Worm (Caenorhabditis elegans) whole organism, late embryonic: ENCODE measurements around the gene mca-2.

Experiments used
- hlh-15 ChIP-seq: sonication (generic microtip); optimal IDR thresholded peaks from 2 replicates; lab custom pipeline; 2016; ENCODE audit warnings: missing genetic modification characterization, missing compliant biosample characterization
- hlh-30 ChIP-seq: sonication (generic microtip); optimal IDR thresholded peaks from 2 replicates; lab custom pipeline; 2017; ENCODE audit warnings: antibody characterized with exemption, missing genetic modification characterization, missing compliant biosample characterization; ENCODE audit not compliant: insufficient read depth
- nfya-1 ChIP-seq: sonication (generic microtip); optimal IDR thresholded peaks from 2 replicates; lab custom pipeline; 2017; ENCODE audit warnings: missing genetic modification characterization, mild to moderate bottlenecking, missing compliant biosample characterization, antibody characterized with exemption, moderate library complexity
- pax-1 ChIP-seq: fragments of 150-350 bp; optimal IDR thresholded peaks from 2 replicates; lab custom pipeline; 2014; ENCODE audit warnings: missing biosample characterization, missing genetic modification characterization
- pha-4 ChIP-seq: fragments of 150-350 bp; optimal IDR thresholded peaks from 2 replicates; lab custom pipeline; 2018; ENCODE audit warnings: missing biosample characterization, missing genetic modification reagents, missing genetic modification characterization
- tbx-2 ChIP-seq: sonication (generic microtip); optimal IDR thresholded peaks from 2 replicates; lab custom pipeline; 2016; ENCODE audit warnings: missing genetic modification characterization, missing compliant biosample characterization
- unc-55 ChIP-seq: sonication (generic microtip); optimal IDR thresholded peaks from 2 replicates; lab custom pipeline; 2017; ENCODE audit warnings: missing biosample characterization, missing genetic modification reagents, missing genetic modification characterization

DNA sequence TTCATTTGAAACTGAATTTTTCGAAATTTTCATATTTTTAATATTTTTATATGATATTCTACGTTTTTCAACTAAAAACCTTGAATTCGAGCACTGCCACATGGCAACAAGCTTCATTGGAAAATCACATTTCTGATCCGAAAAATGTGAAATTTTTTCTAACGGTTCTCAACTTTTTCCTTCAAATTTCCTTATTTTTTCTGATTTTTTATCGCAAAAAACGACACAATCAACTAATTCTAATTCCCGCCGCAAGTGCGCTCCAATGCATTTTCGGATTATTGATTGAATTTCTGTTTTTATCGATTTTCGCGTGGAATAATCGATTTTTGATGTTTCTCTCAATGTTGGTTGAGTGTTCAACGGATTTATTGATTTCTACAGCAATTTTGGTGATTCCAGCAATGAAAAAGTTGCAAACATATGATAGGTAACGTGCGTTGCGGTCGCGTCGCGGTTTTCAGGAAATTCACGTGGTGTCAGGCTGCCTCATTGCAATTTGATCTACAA is 49.7 kb downstream of the mca-2 start, which contains the start of gene C23H5.12:
- TF ChIP-seq tbx-2 (tag; lab: Kevin White, UChicago) (no peak), pha-4 (tag; lab: Kevin White, UChicago) (no peak), unc-55 (GFP tag; lab: Kevin White, UChicago) (no peak), hlh-30 (tag; lab: Kevin White, UChicago) (no peak), nfya-1 (tag; lab: Kevin White, UChicago) (no peak), pax-1 (tag; lab: Kevin White, UChicago) (no peak), hlh-15 (no peak)
